Fruit fly (Drosophila melanogaster): Measurements from ENCODE around the gene CG9886.

Gene CG9886

DNA sequence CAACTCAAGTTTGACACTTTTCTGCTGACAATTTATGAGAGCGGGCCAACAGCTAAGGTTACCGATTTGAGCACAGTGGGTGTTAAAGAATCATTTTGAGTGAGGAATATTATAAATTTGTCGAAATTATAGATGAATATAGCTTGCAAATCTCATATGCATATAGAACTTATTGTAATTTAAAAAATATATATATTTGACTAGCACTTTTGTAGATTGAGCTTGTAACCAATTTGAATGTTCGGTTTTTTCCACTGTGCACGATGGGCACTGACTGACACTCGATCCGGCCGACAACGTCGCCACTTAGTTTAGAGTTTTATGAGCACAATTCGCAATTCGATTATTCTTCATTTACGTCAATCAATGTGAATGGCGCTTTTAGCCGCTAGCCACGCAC is 22.2 kb upstream of the CG9886 start:
- TF ChIP-seq CG5204 (GFP tag; optimal IDR thresholded peaks at IDR 0.05), result no peak
- TF ChIP-seq toe (GFP tag; optimal IDR thresholded peaks at IDR 0.05), result no peak
- TF ChIP-seq ovo (GFP tag; optimal IDR thresholded peaks at IDR 0.05), result no peak
- TF ChIP-seq Crg-1 (GFP tag; optimal IDR thresholded peaks at IDR 0.05), result no peak
- TF ChIP-seq cnc (optimal IDR thresholded peaks at IDR 0.05), result no peak
- TF ChIP-seq CG12768 (GFP tag; optimal IDR thresholded peaks at IDR 0.05), result no peak
- TF ChIP-seq CG33017 (tag; optimal IDR thresholded peaks at IDR 0.05), result no peak

DNA sequence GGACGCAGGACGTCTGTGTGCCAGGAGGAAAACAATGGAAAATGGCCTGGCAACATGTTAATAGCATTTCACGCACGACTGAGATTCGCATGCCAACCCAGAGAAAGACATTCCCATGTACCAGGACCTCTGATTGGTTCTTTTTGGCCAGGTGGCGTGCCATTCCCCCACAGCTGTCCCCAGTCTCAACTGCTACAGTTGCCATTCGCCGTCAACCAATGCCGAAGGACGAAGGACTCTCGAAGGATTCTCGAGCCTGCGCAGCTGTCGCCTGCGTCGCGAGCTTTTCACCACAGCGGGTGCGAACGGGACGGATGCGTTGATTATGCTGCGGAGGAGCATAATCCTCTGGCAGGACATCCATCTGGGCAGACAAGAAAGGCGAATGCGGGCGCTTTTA is 20.7 kb upstream of the CG9886 start, which contains the start of gene VGlut:
TSS of gene VGlut (plus strand) at position 399 of the 400 bp plus-strand sequence.
- TF ChIP-seq cic (GFP tag; optimal IDR thresholded peaks at IDR 0.05) (no peak), CG1620 (GFP tag; optimal IDR thresholded peaks at IDR 0.05) (no peak), toe (GFP tag; optimal IDR thresholded peaks at IDR 0.05) (no peak), Crg-1 (GFP tag; optimal IDR thresholded peaks at IDR 0.05) (no peak), Hr96 (GFP tag; optimal IDR thresholded peaks at IDR 0.05) (no peak), CG7101 (tag; optimal IDR thresholded peaks at IDR 0.05) (no peak)

DNA sequence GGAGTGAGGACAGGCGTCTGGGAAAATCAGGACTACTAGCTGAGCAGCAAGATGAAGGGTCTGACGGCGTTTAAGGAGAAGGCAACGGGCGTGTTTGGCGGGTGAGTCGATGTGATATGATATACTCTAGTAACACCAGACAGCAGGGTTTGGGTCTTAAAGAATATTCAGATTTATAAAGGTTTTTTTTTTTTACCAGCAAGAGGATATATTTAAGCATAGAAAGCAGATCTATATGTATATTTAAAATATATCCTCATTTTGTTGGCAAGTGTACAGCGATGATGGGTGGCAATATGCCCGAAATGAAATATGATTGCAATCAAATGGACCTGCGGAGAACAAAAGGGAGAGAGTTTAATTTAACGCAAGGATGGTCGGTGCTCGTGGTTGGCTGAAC is 18.4 kb upstream of the CG9886 start:
- TF ChIP-seq CG33017 (tag; optimal IDR thresholded peaks at IDR 0.05), result no peak
- no peak for TF ChIP-seq CG7045 (GFP tag; optimal IDR thresholded peaks at IDR 0.05)
- no peak for TF ChIP-seq pad (GFP tag; optimal IDR thresholded peaks at IDR 0.05)
- TF ChIP-seq Mnt (GFP tag; optimal IDR thresholded peaks at IDR 0.05), result no peak
- TF ChIP-seq bab1 (GFP tag; optimal IDR thresholded peaks at IDR 0.05), result no peak
- no peak for TF ChIP-seq CG14711 (tag; optimal IDR thresholded peaks at IDR 0.05)
- no peak for TF ChIP-seq CG12768 (GFP tag; optimal IDR thresholded peaks at IDR 0.05)
- no peak for TF ChIP-seq Crg-1 (GFP tag; optimal IDR thresholded peaks at IDR 0.05)
- TF ChIP-seq CG1620 (GFP tag; optimal IDR thresholded peaks at IDR 0.05), result no peak
- no peak for TF ChIP-seq kay (GFP tag; ENCODE audit: borderline replicate concordance)
- no peak for TF ChIP-seq cic (GFP tag; optimal IDR thresholded peaks at IDR 0.05)
- TF ChIP-seq CG5204 (GFP tag; optimal IDR thresholded peaks at IDR 0.05), result no peak
- TF ChIP-seq tj (GFP tag; optimal IDR thresholded peaks at IDR 0.05), result no peak
- TF ChIP-seq CG11617 (GFP tag; optimal IDR thresholded peaks at IDR 0.05), result no peak
- no peak for TF ChIP-seq Clk (GFP tag; optimal IDR thresholded peaks at IDR 0.05)
- TF ChIP-seq toe (GFP tag; optimal IDR thresholded peaks at IDR 0.05), result no peak
- no peak for TF ChIP-seq Hr96 (GFP tag; optimal IDR thresholded peaks at IDR 0.05)

- TF ChIP-seq kay (GFP tag; ENCODE audit: borderline replicate concordance) (no peak), CG1620 (GFP tag; optimal IDR thresholded peaks at IDR 0.05) (no peak), CG12768 (GFP tag; optimal IDR thresholded peaks at IDR 0.05) (no peak), tj (GFP tag; optimal IDR thresholded peaks at IDR 0.05) (no peak), Hr96 (GFP tag; optimal IDR thresholded peaks at IDR 0.05) (no peak), pad (GFP tag; optimal IDR thresholded peaks at IDR 0.05) (no peak), Mnt (GFP tag; optimal IDR thresholded peaks at IDR 0.05) (no peak), ovo (GFP tag; optimal IDR thresholded peaks at IDR 0.05) (no peak), CG7101 (tag; optimal IDR thresholded peaks at IDR 0.05) (no peak), CG14711 (tag; optimal IDR thresholded peaks at IDR 0.05) (no peak), toe (GFP tag; optimal IDR thresholded peaks at IDR 0.05) (no peak), Crg-1 (GFP tag; optimal IDR thresholded peaks at IDR 0.05) (no peak), CG11617 (GFP tag; optimal IDR thresholded peaks at IDR 0.05) (no peak), CG7045 (GFP tag; optimal IDR thresholded peaks at IDR 0.05) (no peak)
These were observed 16.0 kb upstream of the CG9886 start for dm6 chr2L:2404631-2405030.

DNA sequence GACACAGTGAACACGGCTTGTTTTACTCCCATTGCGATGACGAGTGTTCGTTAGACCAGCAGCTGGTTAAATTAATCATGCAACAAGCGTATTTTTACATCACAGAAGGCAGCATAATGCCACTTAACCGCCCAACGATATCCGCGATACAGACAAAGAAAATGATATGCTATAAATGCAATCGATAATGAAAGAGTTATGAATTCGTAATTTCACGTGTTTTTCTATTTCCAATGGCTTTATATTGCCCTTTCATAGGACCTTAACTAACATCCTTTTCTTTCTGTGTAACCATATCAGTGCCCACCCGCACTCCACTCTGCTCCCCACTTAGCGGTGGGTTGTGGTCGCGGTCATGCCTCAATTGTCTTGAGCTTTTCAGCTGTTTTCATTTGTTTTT is 7.5 kb upstream of the CG9886 start:
- TF ChIP-seq CG7101 (tag; optimal IDR thresholded peaks at IDR 0.05) (no peak), Hr96 (GFP tag; optimal IDR thresholded peaks at IDR 0.05) (no peak), tj (GFP tag; optimal IDR thresholded peaks at IDR 0.05) (no peak), Crg-1 (GFP tag; optimal IDR thresholded peaks at IDR 0.05) (no peak), bab1 (GFP tag; optimal IDR thresholded peaks at IDR 0.05) (no peak)

DNA sequence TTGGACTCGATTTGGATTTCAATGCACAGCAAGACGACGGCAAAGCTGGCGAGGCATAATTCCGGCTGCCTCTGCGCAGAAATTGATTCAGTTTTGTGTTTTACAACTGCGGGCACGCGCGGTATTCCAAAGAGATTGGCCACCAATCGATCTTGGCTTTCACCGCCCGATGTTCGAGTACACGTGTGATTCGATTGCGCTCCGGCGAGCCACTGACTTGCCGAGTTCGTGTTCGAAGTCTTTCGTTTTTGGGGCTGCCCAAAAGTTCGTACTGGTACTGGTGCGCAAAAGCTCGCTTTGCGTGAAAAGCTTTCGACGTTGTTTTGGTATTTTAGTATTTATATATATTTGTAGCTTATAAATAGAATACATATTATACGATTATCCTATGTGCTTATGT is 5.5 kb upstream of the CG9886 start, which contains the start of gene CG18641:
TSS of gene CG18641 (minus strand) at position 214 of the 400 bp plus-strand sequence.
- no peak for TF ChIP-seq bab1 (GFP tag; optimal IDR thresholded peaks at IDR 0.05)
- no peak for TF ChIP-seq CG12768 (GFP tag; optimal IDR thresholded peaks at IDR 0.05)
- no peak for TF ChIP-seq kay (GFP tag; ENCODE audit: borderline replicate concordance)
- TF ChIP-seq CG14711 (tag; optimal IDR thresholded peaks at IDR 0.05), result no peak
- no peak for TF ChIP-seq tj (GFP tag; optimal IDR thresholded peaks at IDR 0.05)
- TF ChIP-seq Clk (GFP tag; optimal IDR thresholded peaks at IDR 0.05), result no peak
- no peak for TF ChIP-seq ovo (GFP tag; optimal IDR thresholded peaks at IDR 0.05)
- no peak for TF ChIP-seq Mnt (GFP tag; optimal IDR thresholded peaks at IDR 0.05)
- TF ChIP-seq CG1620 (GFP tag; optimal IDR thresholded peaks at IDR 0.05), result no peak
- TF ChIP-seq CG7101 (tag; optimal IDR thresholded peaks at IDR 0.05), result no peak
- TF ChIP-seq pad (GFP tag; optimal IDR thresholded peaks at IDR 0.05), result no peak
- no peak for TF ChIP-seq toe (GFP tag; optimal IDR thresholded peaks at IDR 0.05)
- TF ChIP-seq CG5204 (GFP tag; optimal IDR thresholded peaks at IDR 0.05), result no peak
- no peak for TF ChIP-seq Crg-1 (GFP tag; optimal IDR thresholded peaks at IDR 0.05)
- no peak for TF ChIP-seq cic (GFP tag; optimal IDR thresholded peaks at IDR 0.05)
- no peak for TF ChIP-seq CG7045 (GFP tag; optimal IDR thresholded peaks at IDR 0.05)
- no peak for TF ChIP-seq CG11617 (GFP tag; optimal IDR thresholded peaks at IDR 0.05)
- TF ChIP-seq Hr96 (GFP tag; optimal IDR thresholded peaks at IDR 0.05), result no peak

dm6 chr2L:2416620-2417019 is 4.0 kb upstream of the CG9886 start, which contains the start of gene CG31948:
Gene CG31948 (minus strand): TSS chr2L:2416720.
- TF ChIP-seq cnc (optimal IDR thresholded peaks at IDR 0.05) (no peak), kay (GFP tag; ENCODE audit: borderline replicate concordance) (no peak), tj (GFP tag; optimal IDR thresholded peaks at IDR 0.05) (no peak), Mnt (GFP tag; optimal IDR thresholded peaks at IDR 0.05) (no peak), CG7101 (tag; optimal IDR thresholded peaks at IDR 0.05) (no peak), CG7045 (GFP tag; optimal IDR thresholded peaks at IDR 0.05) (no peak), CG33017 (tag; optimal IDR thresholded peaks at IDR 0.05) (no peak), CG12768 (GFP tag; optimal IDR thresholded peaks at IDR 0.05) (no peak), CG11617 (GFP tag; optimal IDR thresholded peaks at IDR 0.05) (no peak), bab1 (GFP tag; optimal IDR thresholded peaks at IDR 0.05) (no peak), toe (GFP tag; optimal IDR thresholded peaks at IDR 0.05) (no peak), CG1620 (GFP tag; optimal IDR thresholded peaks at IDR 0.05) (no peak), Crg-1 (GFP tag; optimal IDR thresholded peaks at IDR 0.05) (no peak), CG14711 (tag; optimal IDR thresholded peaks at IDR 0.05) (no peak), Hr96 (GFP tag; optimal IDR thresholded peaks at IDR 0.05) (no peak)

All from whole organism, adult.